Worm (Caenorhabditis elegans) whole organism, L1 larva: ENCODE measurements around the gene C56C10.7.

Source experiments
- C04F5.9 ChIP-seq: sonication (generic microtip); optimal IDR thresholded peaks from 2 replicates; lab custom pipeline; 2016; ENCODE audit warnings: missing genetic modification characterization, missing compliant biosample characterization
- C16A3.4 ChIP-seq: fragments of 150-350 bp; optimal IDR thresholded peaks from 2 replicates; lab custom pipeline; 2014; ENCODE audit warnings: missing biosample characterization, missing genetic modification characterization
- C34B4.2 ChIP-seq: sonication (generic microtip); optimal IDR thresholded peaks from 2 replicates; lab custom pipeline; 2017; ENCODE audit warnings: mild to moderate bottlenecking, missing genetic modification characterization, missing compliant biosample characterization
- F16B12.6 ChIP-seq: fragments of 150-350 bp; optimal IDR thresholded peaks from 2 replicates; lab custom pipeline; 2014; ENCODE audit warnings: missing biosample characterization, missing genetic modification characterization
- Y116A8C.19 ChIP-seq: sonication (generic microtip); optimal IDR thresholded peaks from 2 replicates; lab custom pipeline; 2016; ENCODE audit warnings: missing compliant biosample characterization, missing genetic modification characterization, borderline replicate concordance
- aha-1 ChIP-seq: fragments of 150-350 bp; optimal IDR thresholded peaks from 2 replicates; lab custom pipeline; 2014; ENCODE audit warnings: missing biosample characterization, missing genetic modification characterization
- alr-1 ChIP-seq: fragments of 200-800 bp; sonication (Bioruptor generic); optimal IDR thresholded peaks from 2 replicates; lab custom pipeline; 2018; ENCODE audit warnings: borderline replicate concordance, mild to moderate bottlenecking, missing genetic modification characterization, missing compliant biosample characterization
- blmp-1 ChIP-seq: fragments of 150-350 bp; optimal IDR thresholded peaks from 2 replicates; lab custom pipeline; 2014; ENCODE audit warnings: missing biosample characterization, missing genetic modification characterization
- ceh-82 ChIP-seq, 3 experiments: fragments of 150-350 bp in 1 of 3; sonication (generic microtip) in 2 of 3; optimal IDR thresholded peaks; 2 replicates each; lab custom pipeline; 2014 to 2017; ENCODE audit warnings: missing biosample characterization in 3 of 3, missing genetic modification characterization in 3 of 3
- ceh-88 ChIP-seq: fragments of 200-800 bp; sonication (Bioruptor generic); IDR thresholded peaks from 2 replicates; pipeline ENCODE4 v1.3.6; 2022; ENCODE audit warnings: missing genetic modification characterization, missing compliant biosample characterization
- ceh-90 ChIP-seq: sonication (generic microtip); optimal IDR thresholded peaks from 2 replicates; lab custom pipeline; 2016; ENCODE audit warnings: missing genetic modification characterization, missing compliant biosample characterization
- ces-1 ChIP-seq: fragments of 150-350 bp; optimal IDR thresholded peaks from 2 replicates; lab custom pipeline; 2014; ENCODE audit warnings: missing biosample characterization, missing genetic modification reagents, missing genetic modification characterization
- dpl-1 ChIP-seq, 3 experiments: fragments of 150-350 bp in 2 of 3; sonication (generic microtip) in 1 of 3; optimal IDR thresholded peaks; 2 replicates each; lab custom pipeline; 2014 to 2017; ENCODE audit warnings: missing biosample characterization in 3 of 3, missing genetic modification characterization in 3 of 3, missing genetic modification reagents in 3 of 3
- efl-1 ChIP-seq, 4 experiments: fragments of 150-350 bp; optimal IDR thresholded peaks in 3 of 4; peaks in 1 of 4; 1 replicate in 1 of 4; 2 replicates in 3 of 4; lab custom pipeline; 2014; ENCODE audit warnings: missing biosample characterization in 2 of 4, missing genetic modification characterization in 2 of 4, missing genetic modification reagents in 2 of 4
- efl-3 ChIP-seq: fragments of 200-800 bp; sonication (Bioruptor generic); optimal IDR thresholded peaks from 2 replicates; lab custom pipeline; 2018; ENCODE audit warnings: mild to moderate bottlenecking, missing genetic modification characterization, missing compliant biosample characterization
- egl-27 ChIP-seq, 2 experiments: fragments of 150-350 bp in 1 of 2; sonication (generic microtip); optimal IDR thresholded peaks; 3 replicates each; lab custom pipeline; 2017 to 2018; ENCODE audit warnings: missing biosample characterization in 2 of 2, missing genetic modification characterization in 2 of 2, missing genetic modification reagents in 2 of 2
- elt-2 ChIP-seq: sonication (generic microtip); optimal IDR thresholded peaks from 2 replicates; lab custom pipeline; 2016; ENCODE audit warnings: missing genetic modification characterization, mild to moderate bottlenecking, inconsistent platforms, missing compliant biosample characterization, missing genetic modification reagents
- ets-5 ChIP-seq: fragments of 200-800 bp; sonication (Bioruptor generic); IDR thresholded peaks from 2 replicates; pipeline ENCODE4 v1.3.6; 2022; ENCODE audit warnings: missing genetic modification characterization, missing compliant biosample characterization
- fkh-4 ChIP-seq: sonication (generic microtip); optimal IDR thresholded peaks from 2 replicates; lab custom pipeline; 2016; ENCODE audit warnings: missing compliant biosample characterization, missing genetic modification characterization, borderline replicate concordance
- fos-1 ChIP-seq: fragments of 150-350 bp; optimal IDR thresholded peaks from 2 replicates; lab custom pipeline; 2014; ENCODE audit warnings: missing biosample characterization, missing genetic modification characterization
- grh-1 ChIP-seq: fragments of 200-800 bp; sonication (Bioruptor generic); IDR thresholded peaks from 2 replicates; pipeline ENCODE4 v1.3.6; 2022; ENCODE audit warnings: missing genetic modification reagents, missing genetic modification characterization, missing compliant biosample characterization
- hlh-4 ChIP-seq: sonication (generic microtip); optimal IDR thresholded peaks from 2 replicates; lab custom pipeline; 2016; ENCODE audit warnings: mild to moderate bottlenecking, missing genetic modification characterization, missing compliant biosample characterization
- hpl-2 ChIP-seq: fragments of 150-350 bp; optimal IDR thresholded peaks from 2 replicates; lab custom pipeline; 2014; ENCODE audit warnings: missing biosample characterization, missing genetic modification reagents, missing genetic modification characterization
- irx-1 ChIP-seq: sonication (generic microtip); optimal IDR thresholded peaks from 2 replicates; lab custom pipeline; 2016; ENCODE audit warnings: missing genetic modification characterization, missing compliant biosample characterization
- isw-1 ChIP-seq: fragments of 200-800 bp; sonication (Bioruptor generic); IDR thresholded peaks from 2 replicates; pipeline ENCODE4 v1.3.6; 2022; ENCODE audit warnings: missing genetic modification characterization, missing compliant biosample characterization
- lin-14 ChIP-seq: fragments of 200-800 bp; sonication (Bioruptor generic); optimal IDR thresholded peaks from 2 replicates; lab custom pipeline; 2018; ENCODE audit warnings: mild to moderate bottlenecking, missing genetic modification characterization, moderate library complexity, missing compliant biosample characterization
- lin-35 ChIP-seq, 2 experiments: fragments of 150-350 bp; optimal IDR thresholded peaks; 2 replicates each; lab custom pipeline; 2014; ENCODE audit warnings: missing biosample characterization in 2 of 2, missing genetic modification characterization in 2 of 2, missing genetic modification reagents in 2 of 2
- lin-39 ChIP-seq: fragments of 150-350 bp; optimal IDR thresholded peaks from 2 replicates; lab custom pipeline; 2014; ENCODE audit warnings: missing biosample characterization, missing genetic modification reagents, missing genetic modification characterization
- lsy-2 ChIP-seq, 2 experiments: fragments of 150-350 bp; optimal IDR thresholded peaks; 2 replicates each; lab custom pipeline; 2014; ENCODE audit warnings: missing biosample characterization in 2 of 2, missing genetic modification characterization in 2 of 2
- mdl-1 ChIP-seq, 2 experiments: fragments of 150-350 bp; optimal IDR thresholded peaks; 2 replicates each; lab custom pipeline; 2014 to 2017; ENCODE audit warnings: missing biosample characterization in 2 of 2, missing genetic modification characterization in 2 of 2, inconsistent platforms in 1 of 2
- mep-1 ChIP-seq: fragments of 150-350 bp; optimal IDR thresholded peaks from 2 replicates; lab custom pipeline; 2014; ENCODE audit warnings: missing biosample characterization, missing genetic modification characterization
- nhr-20 ChIP-seq: sonication (generic microtip); optimal IDR thresholded peaks from 2 replicates; lab custom pipeline; 2016; ENCODE audit warnings: mild to moderate bottlenecking, missing genetic modification characterization, missing compliant biosample characterization
- nhr-28 ChIP-seq: fragments of 150-350 bp; optimal IDR thresholded peaks from 2 replicates; lab custom pipeline; 2014; ENCODE audit warnings: missing biosample characterization, missing genetic modification characterization
- nhr-47 ChIP-seq: sonication (generic microtip); optimal IDR thresholded peaks from 2 replicates; lab custom pipeline; 2016; ENCODE audit warnings: mild to moderate bottlenecking, missing genetic modification characterization, moderate library complexity, missing compliant biosample characterization
- nhr-71 ChIP-seq: sonication (generic microtip); optimal IDR thresholded peaks from 2 replicates; lab custom pipeline; 2016; ENCODE audit warnings: mild to moderate bottlenecking, missing genetic modification characterization, moderate library complexity, missing compliant biosample characterization
- nhr-76 ChIP-seq: sonication (generic microtip); optimal IDR thresholded peaks from 2 replicates; lab custom pipeline; 2017; ENCODE audit warnings: missing biosample characterization, missing genetic modification characterization
- nhr-85 ChIP-seq: sonication (generic microtip); peaks from one replicate; lab custom pipeline; 2016; ENCODE audit warnings: missing genetic modification characterization, inconsistent platforms, missing compliant biosample characterization
- pag-3 ChIP-seq: sonication (generic microtip); optimal IDR thresholded peaks from 2 replicates; lab custom pipeline; 2017; ENCODE audit warnings: missing genetic modification characterization, mild to moderate bottlenecking, missing compliant biosample characterization, antibody characterized with exemption, borderline replicate concordance; ENCODE audit not compliant: insufficient read depth
- pax-3 ChIP-seq: fragments of 200-800 bp; sonication (Bioruptor generic); optimal IDR thresholded peaks from 2 replicates; lab custom pipeline; 2018; ENCODE audit warnings: mild to moderate bottlenecking, missing genetic modification characterization, moderate library complexity, missing compliant biosample characterization
- rnt-1 ChIP-seq: sonication (generic microtip); optimal IDR thresholded peaks from 2 replicates; lab custom pipeline; 2016; ENCODE audit warnings: mild to moderate bottlenecking, missing genetic modification characterization, moderate library complexity, missing compliant biosample characterization
- snu-23 ChIP-seq: sonication (generic microtip); optimal IDR thresholded peaks from 2 replicates; lab custom pipeline; 2016; ENCODE audit warnings: missing genetic modification characterization, missing compliant biosample characterization
- tbx-2 ChIP-seq: sonication (generic microtip); optimal IDR thresholded peaks from 2 replicates; lab custom pipeline; 2016; ENCODE audit warnings: missing genetic modification characterization, missing compliant biosample characterization
- unc-130 ChIP-seq: fragments of 150-350 bp; optimal IDR thresholded peaks from 2 replicates; lab custom pipeline; 2017; ENCODE audit warnings: missing biosample characterization, missing genetic modification characterization, inconsistent platforms
- unc-86 ChIP-seq: sonication (generic microtip); optimal IDR thresholded peaks from 2 replicates; lab custom pipeline; 2016; ENCODE audit warnings: missing genetic modification characterization, missing compliant biosample characterization
- unc-98 ChIP-seq: fragments of 200-800 bp; sonication (Bioruptor generic); IDR thresholded peaks from 2 replicates; pipeline ENCODE4 v1.3.6; 2022; ENCODE audit warnings: missing genetic modification characterization, missing compliant biosample characterization

The C56C10.7 gene

DNA sequence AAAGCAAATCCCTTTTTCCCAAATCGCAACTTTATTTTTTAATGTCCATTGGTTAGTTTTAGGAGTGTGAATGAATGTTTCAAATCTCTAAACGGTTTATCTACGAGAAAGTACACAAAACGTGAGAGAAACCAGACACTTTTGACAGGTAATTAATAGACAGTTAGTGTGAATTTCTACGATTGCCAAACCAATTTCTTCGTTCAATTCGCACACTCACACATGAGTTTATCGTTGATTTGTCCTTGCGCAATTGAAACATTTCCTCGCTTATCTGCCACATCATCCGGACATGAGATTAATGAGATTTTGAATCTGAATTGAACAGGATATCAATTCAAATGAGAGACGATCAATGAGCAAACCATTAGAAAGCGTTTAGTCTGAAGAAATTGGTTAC is 22.9 kb upstream of the C56C10.7 start (continued):
- peak; percentile 4 for TF ChIP-seq C16A3.4
- TF ChIP-seq unc-98 (GFP tag; lab: Robert Waterston, UW), result no peak
- peak; percentile 0 to 31 for TF ChIP-seq lsy-2 (tag; optimal IDR thresholded peaks at IDR 0.05; lab: Kevin White, UChicago)
- no peak for TF ChIP-seq fos-1 (tag; lab: Kevin White, UChicago)
- no peak for TF ChIP-seq rnt-1 (tag; lab: Kevin White, UChicago)
- peak; percentile 54 for TF ChIP-seq blmp-1 (tag; lab: Kevin White, UChicago)
- peak; percentile 87 for TF ChIP-seq nhr-85 (tag; lab: Kevin White, UChicago)
- TF ChIP-seq nhr-71, result peak; percentile 19
- no peak for TF ChIP-seq lin-39
- no peak for TF ChIP-seq hpl-2 (GFP tag; lab: Kevin White, UChicago)

DNA sequence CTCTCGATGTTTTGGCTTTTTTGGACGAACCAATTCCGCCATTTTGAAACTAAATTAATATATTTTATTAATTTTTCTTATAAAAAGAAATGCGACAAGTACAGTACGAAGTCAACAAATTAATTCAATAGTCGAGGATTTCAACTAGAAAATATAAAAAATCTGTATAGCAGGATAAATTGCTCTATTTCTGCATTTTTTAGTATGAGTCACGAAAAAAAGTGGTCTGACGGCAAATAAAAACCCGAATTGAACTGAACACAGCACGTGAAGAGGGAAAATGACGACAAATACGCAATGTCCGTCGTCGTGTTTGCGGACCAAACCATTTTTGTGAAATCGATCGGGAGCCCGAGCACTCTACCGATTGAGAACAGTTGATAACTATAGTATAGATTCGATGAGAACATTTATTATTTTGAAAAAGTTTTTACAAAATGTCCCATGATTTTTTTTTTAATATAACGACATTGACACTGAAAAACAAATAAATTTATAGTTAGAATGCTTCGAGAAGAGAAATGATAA is 22.0 kb upstream of the C56C10.7 start, which contains the start of gene epg-5:
TSS of gene epg-5 (minus strand) at position 51 of the 528 bp plus-strand sequence.
- peak in 1 of 3 experiments; percentile 14 for TF ChIP-seq ceh-82 (tag; optimal IDR thresholded peaks at IDR 0.05; lab: Kevin White, UChicago)
- peak; percentile 31 for TF ChIP-seq rnt-1 (tag; lab: Kevin White, UChicago)
- no peak for TF ChIP-seq aha-1 (tag; lab: Kevin White, UChicago)
- TF ChIP-seq lin-35 (GFP tag; optimal IDR thresholded peaks at IDR 0.05; lab: Kevin White, UChicago), result peak; percentile 57 to 60
- TF ChIP-seq lin-14 (GFP tag; lab: Kevin White, UChicago), result peak; percentile 60
- peak; percentile 42 to 54 for TF ChIP-seq efl-1 (optimal IDR thresholded peaks at IDR 0.05; lab: Kevin White, UChicago)
- peak; percentile 53 to 80 for TF ChIP-seq efl-1 (GFP tag; optimal IDR thresholded peaks at IDR 0.05 in 1 of 2; lab: Kevin White, UChicago)
- TF ChIP-seq tbx-2, result peak; percentile 8
- TF ChIP-seq F16B12.6 (tag; lab: Kevin White, UChicago), result peak; percentile 89
- peak; percentile 65 for TF ChIP-seq mep-1 (tag; lab: Kevin White, UChicago)
- TF ChIP-seq lsy-2 (tag; optimal IDR thresholded peaks at IDR 0.05; lab: Kevin White, UChicago), result peak; percentile 41 to 57
- peak; percentile 40 for TF ChIP-seq nhr-20 (tag; lab: Kevin White, UChicago)
- TF ChIP-seq pag-3 (tag; lab: Kevin White, UChicago), result no peak
- peak; percentile 41 for TF ChIP-seq blmp-1 (tag; lab: Kevin White, UChicago)
- peak; percentile 38 for TF ChIP-seq nhr-71
- TF ChIP-seq C16A3.4, result peak; percentile 6
- peak in 2 of 3 experiments; percentile 46 to 54 for TF ChIP-seq dpl-1 (GFP tag; optimal IDR thresholded peaks at IDR 0.05; lab: Kevin White, UChicago)
- peak; percentile 11 for TF ChIP-seq elt-2
- no peak for TF ChIP-seq egl-27 (tag; optimal IDR thresholded peaks at IDR 0.05; lab: Kevin White, UChicago)
- peak; percentile 8 for TF ChIP-seq nhr-47 (tag; lab: Kevin White, UChicago)
- peak; percentile 49 for TF ChIP-seq snu-23 (GFP tag; lab: Kevin White, UChicago)
- no peak for TF ChIP-seq Y116A8C.19
- peak in 1 of 2 experiments; percentile 75 for TF ChIP-seq mdl-1 (tag; optimal IDR thresholded peaks at IDR 0.05; lab: Kevin White, UChicago)
- no peak for TF ChIP-seq irx-1 (tag; lab: Kevin White, UChicago)
- TF ChIP-seq, all 84 proteins: peak for 18

DNA sequence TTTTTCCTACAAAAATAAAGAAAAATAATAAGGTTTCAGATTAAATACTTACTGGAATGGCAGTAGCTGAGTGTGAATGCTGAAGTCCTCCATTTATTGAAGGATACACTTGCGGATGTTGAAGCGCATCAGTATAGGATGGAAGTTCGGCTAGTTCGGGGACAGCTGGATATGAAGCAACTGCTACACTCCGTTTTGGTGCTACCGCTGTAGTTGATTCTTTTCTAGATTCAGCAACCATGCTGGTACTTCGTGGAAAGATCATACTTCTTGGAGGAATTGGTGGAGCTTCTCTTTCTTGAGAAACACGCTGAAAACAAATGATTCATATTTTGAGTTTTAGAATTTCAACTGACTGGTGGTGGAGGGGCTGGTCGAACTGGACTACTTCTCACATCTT is 21.3 kb upstream of the C56C10.7 start:
- TF ChIP-seq ceh-88, result no peak

DNA sequence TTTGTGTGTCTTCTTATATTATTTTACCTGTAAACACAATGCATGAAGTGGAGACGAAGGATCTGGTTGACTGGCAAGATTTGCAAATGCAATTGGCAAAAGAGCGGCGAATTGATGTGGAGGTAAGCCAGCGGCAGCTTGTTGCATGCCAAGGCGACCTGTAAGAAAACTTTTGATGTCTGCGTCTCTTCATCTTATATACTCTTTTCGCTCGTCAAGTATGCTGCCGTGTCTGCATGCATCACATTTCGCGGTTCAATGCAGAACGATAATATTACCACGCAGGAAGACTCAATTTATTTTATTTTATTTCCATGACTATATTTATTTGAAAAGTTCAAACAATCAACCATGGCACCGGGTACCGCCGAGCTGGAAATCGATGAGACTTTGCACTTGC is 13.6 kb upstream of the C56C10.7 start, which contains the start of gene vps-33.2:
TSS of gene vps-33.2 (plus strand) at position 244 of the 400 bp plus-strand sequence.
- TF ChIP-seq nhr-47 (tag; lab: Kevin White, UChicago), result peak; percentile 66
- TF ChIP-seq lin-14 (GFP tag; lab: Kevin White, UChicago), result peak; percentile 35
- TF ChIP-seq C34B4.2 (tag; lab: Kevin White, UChicago), result no peak
- no peak for TF ChIP-seq hpl-2 (GFP tag; lab: Kevin White, UChicago)
- no peak for TF ChIP-seq grh-1 (GFP tag; lab: Robert Waterston, UW)
- TF ChIP-seq lin-35 (GFP tag; optimal IDR thresholded peaks at IDR 0.05; lab: Kevin White, UChicago), result peak; percentile 42 to 71
- no peak for TF ChIP-seq ceh-90 (tag; lab: Kevin White, UChicago)
- TF ChIP-seq mep-1 (tag; lab: Kevin White, UChicago), result no peak
- TF ChIP-seq fkh-4 (tag; lab: Kevin White, UChicago), result no peak
- TF ChIP-seq pax-3 (tag; lab: Kevin White, UChicago), result no peak
- TF ChIP-seq nhr-76, result no peak
- no peak for TF ChIP-seq hlh-4 (tag; lab: Kevin White, UChicago)
- TF ChIP-seq ces-1 (GFP tag; lab: Kevin White, UChicago), result no peak
- TF ChIP-seq unc-86 (tag; lab: Kevin White, UChicago), result peak; percentile 40
- TF ChIP-seq alr-1 (tag; lab: Kevin White, UChicago), result no peak
- TF ChIP-seq ets-5, result no peak
- TF ChIP-seq isw-1 (GFP tag; lab: Robert Waterston, UW), result no peak
- no peak for TF ChIP-seq efl-3
- peak; percentile 27 for TF ChIP-seq unc-130 (tag; lab: Kevin White, UChicago)
- TF ChIP-seq dpl-1 (GFP tag; optimal IDR thresholded peaks at IDR 0.05; lab: Kevin White, UChicago), result peak; percentile 23 to 62 (median 60)
- TF ChIP-seq C04F5.9 (tag; lab: Kevin White, UChicago), result peak; percentile 13
- no peak for TF ChIP-seq unc-98 (GFP tag; lab: Robert Waterston, UW)
- no peak for TF ChIP-seq nhr-28 (tag; lab: Kevin White, UChicago)
